Worm (Caenorhabditis elegans): Measurements from ENCODE around the gene noah-2.

Gene noah-2

ce11 chrIV:14137063-14137462 is 46.0 kb downstream of the noah-2 start, which contains the start of gene srz-31:
srz-31 (plus strand) TSS chrIV:14137363.
- no peak for TF ChIP-seq Y48G9A.11 (GFP tag; IDR thresholded peaks at IDR 0.05)
- no peak for TF ChIP-seq lir-3 (tag; optimal IDR thresholded peaks at IDR 0.05)
- TF ChIP-seq nhr-48 (tag; optimal IDR thresholded peaks at IDR 0.05): no peak
- no peak for TF ChIP-seq aha-1 (tag)
- TF ChIP-seq spr-1 (tag; optimal IDR thresholded peaks at IDR 0.05): no peak
- no peak for TF ChIP-seq pha-4 (GFP tag; IDR thresholded peaks at IDR 0.05)
- no peak for TF ChIP-seq pha-4 (tag; optimal IDR thresholded peaks at IDR 0.05)
- TF ChIP-seq madf-9 (GFP tag; conservative IDR thresholded peaks at IDR 0.05): no peak
- no peak for TF ChIP-seq nhr-42 (GFP tag; IDR thresholded peaks at IDR 0.05)
- no peak for TF ChIP-seq nhr-10 (tag; optimal IDR thresholded peaks at IDR 0.05)
- no peak for TF ChIP-seq lim-7 (GFP tag; IDR thresholded peaks at IDR 0.05)
- no peak for TF ChIP-seq daf-19 (GFP tag; conservative IDR thresholded peaks at IDR 0.05)
- no peak for TF ChIP-seq egl-43 (GFP tag; IDR thresholded peaks at IDR 0.05)

DNA sequence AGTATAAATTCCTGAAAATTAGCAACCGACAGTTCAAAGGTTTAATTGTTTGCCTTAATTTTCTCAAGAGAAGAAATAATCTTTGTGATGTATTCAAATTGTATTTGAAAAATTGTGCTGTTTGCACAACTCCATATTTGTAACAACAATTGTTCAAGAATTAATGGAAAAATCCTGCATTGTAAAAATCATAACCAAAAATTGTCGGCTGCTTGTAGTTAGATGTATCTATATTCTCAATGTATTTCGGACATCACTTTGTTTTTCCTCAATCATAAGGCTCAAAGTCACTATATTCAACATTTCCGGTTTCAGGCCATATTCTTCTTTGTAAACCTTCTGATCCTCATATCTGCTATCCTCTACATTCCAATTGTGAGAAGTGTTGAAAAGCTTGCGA is 52.0 kb downstream of the noah-2 start:
- peak; percentile 70 for TF ChIP-seq snpc-1.2 (GFP tag; IDR thresholded peaks at IDR 0.05)
- TF ChIP-seq tra-1 (GFP tag; IDR thresholded peaks at IDR 0.05): no peak

- no peak for TF ChIP-seq saeg-2 (GFP tag; IDR thresholded peaks at IDR 0.05)
Measured at ce11 chrIV:14145594-14145993, 54.5 kb downstream of the noah-2 start, which contains the start of gene oac-37. oac-37 (plus strand) TSS chrIV:14145894.
